Fruit fly (Drosophila melanogaster): ENCODE results near the gene CG33080.

The CG33080 gene

DNA sequence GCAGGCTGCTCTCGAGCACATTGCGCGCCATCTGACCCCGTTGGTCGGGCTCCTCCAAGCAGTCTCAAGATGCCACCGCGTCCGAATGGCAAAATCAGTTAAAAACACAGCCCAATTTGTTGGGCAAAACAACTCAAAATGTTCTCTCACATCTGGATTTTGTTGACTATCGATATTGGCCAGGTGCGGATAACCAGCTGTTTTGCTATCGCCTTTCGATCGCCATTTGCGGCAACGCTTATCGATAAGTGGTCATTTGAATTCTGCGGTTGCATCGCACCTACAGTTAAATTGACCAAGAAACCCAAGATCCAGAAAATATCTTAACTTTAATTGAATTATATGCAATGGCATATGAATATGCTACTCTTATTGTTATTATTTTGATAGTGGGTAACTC, 22.5 kb downstream of the CG33080 start, which contains the start of gene CG3149 (continued):
- TF ChIP-seq CG9817 (tag; optimal IDR thresholded peaks at IDR 0.05) (no peak), bigmax (GFP tag; optimal IDR thresholded peaks at IDR 0.05) (no peak), CG7987 (GFP tag; optimal IDR thresholded peaks at IDR 0.05) (no peak), CG4424 (GFP tag; optimal IDR thresholded peaks at IDR 0.05) (no peak), CG6813 (GFP tag; optimal IDR thresholded peaks at IDR 0.05) (no peak), tap (tag; optimal IDR thresholded peaks at IDR 0.05) (no peak), Chrac-16 (GFP tag; optimal IDR thresholded peaks at IDR 0.05) (no peak), CG10959 (GFP tag; IDR thresholded peaks at IDR 0.05) (no peak), kni (GFP tag; optimal IDR thresholded peaks at IDR 0.05) (no peak), CG32767 (GFP tag; IDR thresholded peaks at IDR 0.05) (no peak), CG6791 (GFP tag; IDR thresholded peaks at IDR 0.05; ENCODE audit: partially characterized antibody) (peak; percentile 81), tll (GFP tag; optimal IDR thresholded peaks at IDR 0.05) (no peak), Nf-YA (GFP tag; IDR thresholded peaks at IDR 0.05) (no peak), CG2120 (GFP tag; optimal IDR thresholded peaks at IDR 0.05) (no peak), HLHmδ (GFP tag; optimal IDR thresholded peaks at IDR 0.05) (no peak), CG6254 (GFP tag; optimal IDR thresholded peaks at IDR 0.05) (no peak), CG31224 (GFP tag; IDR thresholded peaks at IDR 0.05) (no peak), Oaz (GFP tag; IDR thresholded peaks at IDR 0.05) (no peak), pnt (GFP tag; optimal IDR thresholded peaks at IDR 0.05) (no peak), yki (optimal IDR thresholded peaks at IDR 0.05) (no peak), amos (GFP tag; IDR thresholded peaks at IDR 0.05; ENCODE audit: partially characterized antibody) (peak; percentile 71; the same call in 1 of the 2 replicates), hth (optimal IDR thresholded peaks at IDR 0.05) (no peak), CG3838 (GFP tag; optimal IDR thresholded peaks at IDR 0.05) (no peak), ato (GFP tag; IDR thresholded peaks at IDR 0.05; ENCODE audit: partially characterized antibody) (peak; percentile 72), rib (GFP tag; IDR thresholded peaks at IDR 0.05) (no peak), wdn (GFP tag; IDR thresholded peaks at IDR 0.05) (no peak), ATbp (GFP tag; optimal IDR thresholded peaks at IDR 0.05) (no peak), C15 (GFP tag; IDR thresholded peaks at IDR 0.05) (no peak), CG18619 (GFP tag; optimal IDR thresholded peaks at IDR 0.05) (no peak), bab2 (GFP tag; optimal IDR thresholded peaks at IDR 0.05) (no peak), fd102C (GFP tag; optimal IDR thresholded peaks at IDR 0.05) (no peak), otp (GFP tag; IDR thresholded peaks at IDR 0.05) (no peak), CG3065 (GFP tag; optimal IDR thresholded peaks at IDR 0.05) (no peak), CG14860 (GFP tag; IDR thresholded peaks at IDR 0.05; ENCODE audit: partially characterized antibody) (peak; percentile 71), Dref (GFP tag; IDR thresholded peaks at IDR 0.05) (peak; percentile 81), Mrtf (GFP tag; IDR thresholded peaks at IDR 0.05) (no peak), cato (GFP tag; optimal IDR thresholded peaks at IDR 0.05; ENCODE audit: borderline replicate concordance) (no peak), pan (optimal IDR thresholded peaks at IDR 0.05) (no peak), pan (GFP tag; optimal IDR thresholded peaks at IDR 0.05 in 1 of 2, IDR thresholded peaks at IDR 0.05 in 1 of 2) (no peak), CG11456 (GFP tag; IDR thresholded peaks at IDR 0.05) (no peak), Eip74EF (GFP tag; optimal IDR thresholded peaks at IDR 0.05) (no peak), Lhr (GFP tag; optimal IDR thresholded peaks at IDR 0.05) (no peak), chif (GFP tag; optimal IDR thresholded peaks at IDR 0.05) (no peak), Bgb (GFP tag; IDR thresholded peaks at IDR 0.05; ENCODE audit: partially characterized antibody) (peak; percentile 69), Mad (GFP tag; optimal IDR thresholded peaks at IDR 0.05) (no peak), eyg (GFP tag; optimal IDR thresholded peaks at IDR 0.05) (no peak), hbn (GFP tag; IDR thresholded peaks at IDR 0.05; ENCODE audit: partially characterized antibody) (peak; percentile 45), BEAF-32 (GFP tag; optimal IDR thresholded peaks at IDR 0.05) (peak; percentile 66), sima (GFP tag; optimal IDR thresholded peaks at IDR 0.05) (no peak), PHDP (tag; optimal IDR thresholded peaks at IDR 0.05) (no peak), en (GFP tag; optimal IDR thresholded peaks at IDR 0.05) (no peak), Hsf (GFP tag; optimal IDR thresholded peaks at IDR 0.05) (no peak)

All from whole organism, embryonic.